Fruit fly (Drosophila melanogaster) Kc167 (cell line): ENCODE results near the gene Pus7.

ENCODE experiments used
- Myc ChIP-seq: fragments of >200 bp; optimal IDR thresholded peaks from 2 replicates; lab custom pipeline; 2017; ENCODE audit warnings: missing external identifiers
- Sin3A ChIP-seq: fragments of >200 bp; optimal IDR thresholded peaks from 2 replicates; lab custom pipeline; 2018; ENCODE audit warnings: missing external identifiers
- h ChIP-seq: fragments of >200 bp; optimal IDR thresholded peaks from 3 replicates; lab custom pipeline; 2018; ENCODE audit warnings: missing external identifiers
- insv ChIP-seq: fragments of >200 bp; optimal IDR thresholded peaks from 3 replicates; lab custom pipeline; 2018; ENCODE audit warnings: missing external identifiers
- psq ChIP-seq: fragments of >200 bp; optimal IDR thresholded peaks from 2 replicates; lab custom pipeline; 2017; ENCODE audit warnings: missing external identifiers
- ttk ChIP-seq: sonication (Bioruptor generic); optimal IDR thresholded peaks from 2 replicates; lab custom pipeline; 2017; ENCODE audit warnings: missing external identifiers

DNA sequence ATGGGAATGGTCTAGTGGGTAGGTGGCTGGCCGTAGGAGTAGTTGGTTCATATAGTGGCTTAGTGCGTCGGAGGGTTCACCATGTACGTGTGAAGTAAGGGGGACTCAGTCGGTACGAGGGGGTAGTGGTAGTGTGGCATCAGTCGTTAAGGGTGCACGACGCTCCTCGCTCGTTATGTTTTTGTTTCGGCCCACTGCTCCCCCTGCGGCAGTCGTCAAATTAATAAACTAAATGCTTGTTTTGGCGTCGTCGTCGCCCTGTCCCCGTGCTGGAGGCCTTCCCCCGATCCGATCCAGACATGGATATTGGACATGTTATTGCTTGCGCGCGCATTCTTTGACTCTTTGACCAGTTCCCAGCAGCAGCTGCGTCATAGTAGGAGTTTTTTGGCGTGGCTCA lies 3.5 kb downstream of the Pus7 start:
- TF ChIP-seq ttk (lab: Kevin White, UChicago) (no peak), psq (lab: Kevin White, UChicago) (no peak), Sin3A (lab: Kevin White, UChicago) (no peak), h (lab: Kevin White, UChicago) (no peak), insv (lab: Kevin White, UChicago) (no peak), Myc (lab: Kevin White, UChicago) (no peak)
